Fruit fly (Drosophila melanogaster) whole organism, wandering third instar larva: ENCODE data around the gene CG16974.
A peak's percentile ranks its signal among the peaks of the same experiment; 100 is the strongest.
"Not testable (repeated sequence)": the region's sequence is repeated elsewhere in the genome, so short reads cannot be mapped to it uniquely, and the experiment has no call there.

Experiments used
- CG9705 ChIP-seq: fragments of 200-800 bp; sonication (Bioruptor generic); optimal IDR thresholded peaks from 2 replicates; lab custom pipeline; 2018; ENCODE audit warnings: missing biosample characterization, mild to moderate bottlenecking, missing genetic modification characterization
- Dif ChIP-seq: fragments of 200-275, 200-300 bp; sonication (Bioruptor generic); optimal IDR thresholded peaks from 2 replicates; lab custom pipeline; 2018; ENCODE audit warnings: missing biosample characterization, missing genetic modification characterization; ENCODE audit not compliant: partially characterized antibody
- HLH106 ChIP-seq: fragments of 200-800 bp; optimal IDR thresholded peaks from 3 replicates; lab custom pipeline; 2019; ENCODE audit warnings: missing biosample characterization, mild to moderate bottlenecking, missing genetic modification characterization, moderate library complexity
- Hnf4 ChIP-seq: fragments of 200-800 bp; sonication (Bioruptor generic); optimal IDR thresholded peaks from 2 replicates; lab custom pipeline; 2016; ENCODE audit warnings: missing biosample characterization, mild to moderate bottlenecking, missing genetic modification characterization
- Hr78 ChIP-seq: fragments of >200 bp; optimal IDR thresholded peaks from 2 replicates; lab custom pipeline; 2017; ENCODE audit warnings: missing biosample characterization, missing genetic modification characterization
- Hr83 ChIP-seq: fragments of 200-300 bp; sonication (Bioruptor generic); optimal IDR thresholded peaks from 2 replicates; lab custom pipeline; 2016; ENCODE audit warnings: missing biosample characterization, mild to moderate bottlenecking, missing genetic modification characterization, moderate library complexity; ENCODE audit not compliant: poor library complexity, severe bottlenecking
- Jra ChIP-seq: sonication (Bioruptor generic); optimal IDR thresholded peaks from 2 replicates; lab custom pipeline; 2016; ENCODE audit warnings: missing biosample characterization, missing genetic modification characterization
- Mio ChIP-seq: sonication (Bioruptor generic); optimal IDR thresholded peaks from 2 replicates; lab custom pipeline; 2016; ENCODE audit warnings: missing biosample characterization, missing genetic modification characterization
- Myc ChIP-seq: fragments of >200 bp; optimal IDR thresholded peaks from 2 replicates; lab custom pipeline; 2017
- N ChIP-seq: fragments of >200 bp; optimal IDR thresholded peaks from 2 replicates; lab custom pipeline; 2018; ENCODE audit warnings: missing biosample characterization, missing external identifiers, missing genetic modification characterization
- OdsH ChIP-seq: fragments of 200-800 bp; sonication (Bioruptor generic); optimal IDR thresholded peaks from 2 replicates; lab custom pipeline; 2016; ENCODE audit warnings: missing biosample characterization, mild to moderate bottlenecking, missing genetic modification characterization
- Rel ChIP-seq, 2 experiments: fragments of 200-800 bp; sonication (Bioruptor generic) in 1 of 2; optimal IDR thresholded peaks; 2 replicates in 1 of 2; 3 replicates in 1 of 2; lab custom pipeline; 2016 to 2019; ENCODE audit warnings: mild to moderate bottlenecking in 2 of 2, missing biosample characterization in 2 of 2, missing genetic modification characterization in 2 of 2, moderate library complexity in 1 of 2
- Sp1 ChIP-seq: fragments of 200-800 bp; sonication (Bioruptor generic); optimal IDR thresholded peaks from 3 replicates; lab custom pipeline; 2019; ENCODE audit warnings: missing biosample characterization, mild to moderate bottlenecking, missing genetic modification characterization, moderate library complexity
- br ChIP-seq: fragments of 200-800 bp; sonication (Bioruptor generic); optimal IDR thresholded peaks from 2 replicates; lab custom pipeline; 2016; ENCODE audit warnings: missing biosample characterization, missing genetic modification characterization
- dmrt93B ChIP-seq: fragments of 200-800 bp; sonication (Bioruptor generic); optimal IDR thresholded peaks from 2 replicates; lab custom pipeline; 2018; ENCODE audit warnings: missing biosample characterization, mild to moderate bottlenecking, missing genetic modification characterization
- ey ChIP-seq: fragments of 200-800 bp; sonication (Bioruptor generic); optimal IDR thresholded peaks from 2 replicates; lab custom pipeline; 2016; ENCODE audit warnings: missing biosample characterization, missing genetic modification characterization
- foxo ChIP-seq, 2 experiments: fragments of 200-800 bp; sonication (Bioruptor generic); optimal IDR thresholded peaks; 2 replicates in 1 of 2; 3 replicates in 1 of 2; lab custom pipeline; 2016 to 2017; ENCODE audit warnings: missing biosample characterization in 2 of 2, missing genetic modification characterization in 2 of 2
- fru ChIP-seq: fragments of 200-800 bp; sonication (Bioruptor generic); optimal IDR thresholded peaks from 3 replicates; lab custom pipeline; 2016; ENCODE audit warnings: missing biosample characterization, mild to moderate bottlenecking, missing genetic modification characterization
- h ChIP-seq: fragments of 200-800 bp; sonication (Bioruptor generic); optimal IDR thresholded peaks from 3 replicates; lab custom pipeline; 2016; ENCODE audit warnings: missing biosample characterization, mild to moderate bottlenecking, missing genetic modification characterization
- jim ChIP-seq: fragments of 175-275, 200-325 bp; sonication (Bioruptor generic); optimal IDR thresholded peaks from 2 replicates; lab custom pipeline; 2016; ENCODE audit warnings: missing biosample characterization, mild to moderate bottlenecking, missing genetic modification characterization
- pan ChIP-seq: fragments of >200 bp; optimal IDR thresholded peaks from 2 replicates; lab custom pipeline; 2017
- psq ChIP-seq: fragments of 200-800 bp; sonication (Bioruptor generic); optimal IDR thresholded peaks from 3 replicates; lab custom pipeline; 2017; ENCODE audit warnings: missing biosample characterization, mild to moderate bottlenecking, missing genetic modification characterization, moderate library complexity
- rgr ChIP-seq: fragments of 200-800 bp; sonication (Bioruptor generic); optimal IDR thresholded peaks from 3 replicates; lab custom pipeline; 2016; ENCODE audit warnings: missing biosample characterization, mild to moderate bottlenecking, missing genetic modification characterization
- tai ChIP-seq: sonication (Bioruptor generic); optimal IDR thresholded peaks from 2 replicates; lab custom pipeline; 2016; ENCODE audit warnings: missing biosample characterization, missing genetic modification characterization
- woc ChIP-seq: sonication (Bioruptor generic); optimal IDR thresholded peaks from 2 replicates; lab custom pipeline; 2016; ENCODE audit warnings: missing biosample characterization, mild to moderate bottlenecking, missing genetic modification characterization

Gene CG16974

dm6 chr2L:13219281-13220092 is 27.7 kb upstream of the CG16974 start, which contains the start of the genes CG9426 and mRF1:
TSS of gene CG9426 (minus strand) at chr2L:13219923.
TSS of gene mRF1 (plus strand) at chr2L:13219979.
- TF ChIP-seq Dif (GFP tag; lab: Kevin White, UChicago) (no peak), fru (peak; percentile 0), Myc (lab: Kevin White, UChicago) (no peak), CG9705 (GFP tag; lab: Kevin White, UChicago) (no peak), Jra (GFP tag; lab: Kevin White, UChicago) (peak; percentile 37), HLH106 (peak; percentile 20), pan (lab: Kevin White, UChicago) (no peak), N (no peak), psq (GFP tag; lab: Kevin White, UChicago) (peak; percentile 15), br (GFP tag; lab: Kevin White, UChicago) (peak; percentile 41), Rel (GFP tag; optimal IDR thresholded peaks at IDR 0.05; lab: Kevin White, UChicago) (no peak), Rel (tag; optimal IDR thresholded peaks at IDR 0.05; lab: Kevin White, UChicago) (peak; percentile 1), h (peak; percentile 55), Hnf4 (peak; percentile 79), Hr83 (GFP tag; lab: Kevin White, UChicago) (peak; percentile 74), rgr (peak; percentile 41)

- TF ChIP-seq fru (peak; percentile 69), Hnf4 (peak; percentile 82), foxo (GFP tag; optimal IDR thresholded peaks at IDR 0.05; lab: Kevin White, UChicago) (peak in 1 of 2 experiments; percentile 61), br (GFP tag; lab: Kevin White, UChicago) (peak; percentile 64), OdsH (GFP tag; lab: Kevin White, UChicago) (peak; percentile 25), Myc (lab: Kevin White, UChicago) (peak; percentile 5), h (peak; percentile 77), Hr83 (GFP tag; lab: Kevin White, UChicago) (peak; percentile 2), jim (GFP tag; lab: Kevin White, UChicago) (peak; percentile 26), ey (peak; percentile 6), psq (GFP tag; lab: Kevin White, UChicago) (peak; percentile 9), woc (GFP tag; lab: Kevin White, UChicago) (peak; percentile 55), HLH106 (peak; percentile 43)
Observed at dm6 chr2L:13215640-13216129, 23.9 kb upstream of the CG16974 start.

- TF ChIP-seq Rel (GFP tag; optimal IDR thresholded peaks at IDR 0.05; lab: Kevin White, UChicago): no peak
- peak; percentile 69 for TF ChIP-seq Rel (tag; optimal IDR thresholded peaks at IDR 0.05; lab: Kevin White, UChicago)
- TF ChIP-seq CG9705 (GFP tag; lab: Kevin White, UChicago): no peak
- TF ChIP-seq, all 38 proteins: peak for 1
Observed at dm6 chr2L:13215010-13215409, 23.2 kb upstream of the CG16974 start, which contains the start of gene kek4. TSS of gene kek4 (minus strand) at chr2L:13215350.

- not testable (repeated sequence) for TF ChIP-seq dmrt93B; Hr78 (GFP tag; lab: Kevin White, UChicago); ey
- TF ChIP-seq, all 38 proteins: peak for 0; not testable (repeated sequence) for 38
Observed at dm6 chr2L:13211764-13212265, 20.0 kb upstream of the CG16974 start, which contains the start of gene CG15482. TSS of gene CG15482 (minus strand) at chr2L:13211814.

- TF ChIP-seq Mio (no peak), OdsH (GFP tag; lab: Kevin White, UChicago) (no peak), Jra (GFP tag; lab: Kevin White, UChicago) (no peak), foxo (GFP tag; optimal IDR thresholded peaks at IDR 0.05; lab: Kevin White, UChicago) (no peak), Sp1 (GFP tag; lab: Kevin White, UChicago) (no peak), Hr83 (GFP tag; lab: Kevin White, UChicago) (no peak), tai (GFP tag; lab: Kevin White, UChicago) (no peak)
Observed at dm6 chr2L:13206857-13207463, 15.2 kb upstream of the CG16974 start.
